Fruit fly (Drosophila melanogaster) whole organism, embryonic: ENCODE results near the gene CG15629.
A peak's percentile ranks its signal among the peaks of the same experiment; 100 is the strongest.

ENCODE experiments used
- Antp ChIP-seq: fragments of 200-800 bp; sonication (Bioruptor generic); optimal IDR thresholded peaks from 3 replicates; lab custom pipeline; 2016; ENCODE audit warnings: missing biosample characterization, missing genetic modification characterization
- Asciz ChIP-seq: fragments of 200-800 bp; sonication (Bioruptor generic); optimal IDR thresholded peaks from 2 replicates; lab custom pipeline; 2017; ENCODE audit warnings: missing biosample characterization, mild to moderate bottlenecking, missing genetic modification characterization, missing genetic modification reagents
- CG10431 ChIP-seq: fragments of 200-800 bp; sonication (Bioruptor generic); optimal IDR thresholded peaks from 3 replicates; lab custom pipeline; 2018; ENCODE audit warnings: missing biosample characterization, mild to moderate bottlenecking, missing genetic modification characterization
- CG10543 ChIP-seq: fragments of 200-800 bp; sonication (Bioruptor generic); optimal IDR thresholded peaks from 3 replicates; lab custom pipeline; 2017; ENCODE audit warnings: missing biosample characterization, mild to moderate bottlenecking, missing genetic modification characterization, moderate library complexity
- CG12155 ChIP-seq: fragments of 200-800 bp; sonication (Bioruptor generic); optimal IDR thresholded peaks from 3 replicates; lab custom pipeline; 2016; ENCODE audit warnings: missing biosample characterization, missing genetic modification characterization
- CG12236 ChIP-seq: fragments of 200-800 bp; sonication (Bioruptor generic); optimal IDR thresholded peaks from 2 replicates; lab custom pipeline; 2016; ENCODE audit warnings: missing biosample characterization, missing genetic modification characterization
- CG15601 ChIP-seq: fragments of 200-800 bp; sonication (Bioruptor generic); optimal IDR thresholded peaks from 3 replicates; lab custom pipeline; 2019; ENCODE audit warnings: missing biosample characterization, mild to moderate bottlenecking, missing genetic modification characterization, moderate library complexity
- CG17328 ChIP-seq: fragments of 200-800 bp; sonication (Bioruptor generic); IDR thresholded peaks from 2 replicates; pipeline ENCODE4 v1.3.6; 2022; ENCODE audit warnings: missing biosample characterization, missing genetic modification characterization
- CG17359 ChIP-seq: fragments of 200-800 bp; sonication (Bioruptor generic); optimal IDR thresholded peaks from 3 replicates; lab custom pipeline; 2018; ENCODE audit warnings: missing biosample characterization, mild to moderate bottlenecking, missing genetic modification characterization, moderate library complexity
- CG17829 ChIP-seq: fragments of 200-800 bp; optimal IDR thresholded peaks from 2 replicates; lab custom pipeline; 2019; ENCODE audit warnings: missing biosample characterization, mild to moderate bottlenecking, missing genetic modification characterization, moderate library complexity
- CG18262 ChIP-seq: fragments of 200-800 bp; optimal IDR thresholded peaks from 3 replicates; lab custom pipeline; 2019; ENCODE audit warnings: missing biosample characterization, mild to moderate bottlenecking, missing genetic modification characterization, moderate library complexity
- CG2712 ChIP-seq: fragments of 200-800 bp; optimal IDR thresholded peaks from 3 replicates; lab custom pipeline; 2019; ENCODE audit warnings: missing biosample characterization, mild to moderate bottlenecking, missing genetic modification characterization, moderate library complexity
- CG2889 ChIP-seq: fragments of 200-800 bp; sonication (Bioruptor generic); IDR thresholded peaks from 3 replicates; pipeline ENCODE4 v1.3.6; 2022; ENCODE audit warnings: missing biosample characterization, missing genetic modification characterization
- CG30431 ChIP-seq: fragments of 200-800 bp; sonication (Bioruptor generic); optimal IDR thresholded peaks from 2 replicates; lab custom pipeline; 2017; ENCODE audit warnings: missing biosample characterization, missing genetic modification characterization
- CG31441 ChIP-seq: fragments of 200-800 bp; sonication (Bioruptor generic); IDR thresholded peaks from 2 replicates; pipeline ENCODE4 v1.3.6; 2022; ENCODE audit warnings: missing biosample characterization, missing genetic modification characterization
- CG33213 ChIP-seq: fragments of 200-800 bp; sonication (Bioruptor generic); optimal IDR thresholded peaks from 3 replicates; lab custom pipeline; 2016; ENCODE audit warnings: missing biosample characterization, missing genetic modification characterization
- CG4328 ChIP-seq: fragments of 200-800 bp; sonication (Bioruptor generic); optimal IDR thresholded peaks from 3 replicates; lab custom pipeline; 2017; ENCODE audit warnings: missing biosample characterization, missing genetic modification reagents, missing genetic modification characterization
- CG4707 ChIP-seq: fragments of 200-800 bp; sonication (Bioruptor generic); optimal IDR thresholded peaks from 2 replicates; lab custom pipeline; 2018; ENCODE audit warnings: missing biosample characterization, mild to moderate bottlenecking, missing genetic modification characterization, moderate library complexity
- CG6272 ChIP-seq: fragments of 200-800 bp; sonication (Bioruptor generic); IDR thresholded peaks from 2 replicates; pipeline ENCODE4 v1.3.6; 2022; ENCODE audit warnings: missing biosample characterization, missing genetic modification characterization
- CG6654 ChIP-seq: fragments of 200-800 bp; sonication (Bioruptor generic); optimal IDR thresholded peaks from 2 replicates; lab custom pipeline; 2017; ENCODE audit warnings: missing biosample characterization, mild to moderate bottlenecking, missing genetic modification characterization
- CG8765 ChIP-seq: fragments of 200-800 bp; sonication (Bioruptor generic); IDR thresholded peaks from 2 replicates; pipeline ENCODE4 v1.3.6; 2022; ENCODE audit warnings: missing biosample characterization, missing genetic modification characterization
- CG9817 ChIP-seq: fragments of 200-800 bp; sonication (Bioruptor generic); optimal IDR thresholded peaks from 2 replicates; lab custom pipeline; 2018; ENCODE audit warnings: missing biosample characterization, mild to moderate bottlenecking, missing genetic modification characterization, moderate library complexity
- Dll ChIP-seq: fragments of 200-800 bp; sonication (Bioruptor generic); IDR thresholded peaks from 4 replicates; pipeline ENCODE4 v1.3.6; 2022; ENCODE audit warnings: missing biosample characterization, missing genetic modification characterization; ENCODE audit not compliant: partially characterized antibody
- Hr3 ChIP-seq: fragments of 200-800 bp; sonication (Bioruptor generic); optimal IDR thresholded peaks from 3 replicates; lab custom pipeline; 2016; ENCODE audit warnings: missing biosample characterization, missing genetic modification characterization
- MBD-R2 ChIP-seq: fragments of 200-800 bp; sonication (Bioruptor generic); IDR thresholded peaks from 2 replicates; pipeline ENCODE4 v1.3.6; 2022; ENCODE audit warnings: missing biosample characterization, missing genetic modification characterization
- MESR4 ChIP-seq: fragments of 200-800 bp; sonication (Bioruptor generic); optimal IDR thresholded peaks from 2 replicates; lab custom pipeline; 2018; ENCODE audit warnings: missing biosample characterization, mild to moderate bottlenecking, missing genetic modification characterization, moderate library complexity
- Med ChIP-seq: fragments of 200-800 bp; sonication (Bioruptor generic); peaks from one replicate; lab custom pipeline; 2016; ENCODE audit warnings: missing biosample characterization, missing genetic modification characterization, mild to moderate bottlenecking, inconsistent platforms, moderate library complexity
- Nf-YC ChIP-seq: fragments of 200-800 bp; optimal IDR thresholded peaks from 3 replicates; lab custom pipeline; 2019; ENCODE audit warnings: missing biosample characterization, mild to moderate bottlenecking, missing genetic modification characterization, moderate library complexity
- Optix ChIP-seq: fragments of 200-800 bp; sonication (Bioruptor generic); IDR thresholded peaks from 3 replicates; pipeline ENCODE4 v1.3.6; 2022; ENCODE audit warnings: missing biosample characterization, missing genetic modification characterization
- Sox100B ChIP-seq: fragments of 200-800 bp; sonication (Bioruptor generic); optimal IDR thresholded peaks from 3 replicates; lab custom pipeline; 2018; ENCODE audit warnings: missing biosample characterization, mild to moderate bottlenecking, missing genetic modification characterization
- Ssrp ChIP-seq: fragments of 200-800 bp; sonication (Bioruptor generic); optimal IDR thresholded peaks from 2 replicates; lab custom pipeline; 2018; ENCODE audit warnings: missing biosample characterization, mild to moderate bottlenecking, missing genetic modification characterization, moderate library complexity
- Xbp1 ChIP-seq: fragments of 200-800 bp; sonication (Bioruptor generic); optimal IDR thresholded peaks from 3 replicates; lab custom pipeline; 2016; ENCODE audit warnings: missing biosample characterization, mild to moderate bottlenecking, missing genetic modification characterization
- chn ChIP-seq: fragments of 200-800 bp; sonication (Bioruptor generic); optimal IDR thresholded peaks from 2 replicates; lab custom pipeline; 2016; ENCODE audit warnings: missing biosample characterization, missing genetic modification characterization
- crp ChIP-seq, 2 experiments: fragments of 200-800 bp; sonication (Bioruptor generic); optimal IDR thresholded peaks; 2 replicates in 1 of 2; 3 replicates in 1 of 2; lab custom pipeline; 2017; ENCODE audit warnings: missing biosample characterization in 2 of 2, missing genetic modification characterization in 2 of 2, mild to moderate bottlenecking in 1 of 2, moderate library complexity in 1 of 2
- dpn ChIP-seq, 2 experiments: fragments of 200-800 bp; sonication (Bioruptor generic); optimal IDR thresholded peaks; 3 replicates each; lab custom pipeline; 2016; ENCODE audit warnings: missing biosample characterization in 2 of 2, missing genetic modification characterization in 2 of 2
- fd96Cb ChIP-seq: fragments of 200-800 bp; sonication (Bioruptor generic); optimal IDR thresholded peaks from 2 replicates; lab custom pipeline; 2018; ENCODE audit warnings: missing biosample characterization, mild to moderate bottlenecking, missing genetic modification characterization, moderate library complexity
- grn ChIP-seq: fragments of 200-800 bp; sonication (Bioruptor generic); optimal IDR thresholded peaks from 3 replicates; lab custom pipeline; 2017; ENCODE audit warnings: missing biosample characterization, missing genetic modification characterization
- gsb-n ChIP-seq: fragments of 200-800 bp; sonication (Bioruptor generic); optimal IDR thresholded peaks from 3 replicates; lab custom pipeline; 2018; ENCODE audit warnings: missing biosample characterization, mild to moderate bottlenecking, missing genetic modification characterization
- hkb ChIP-seq, 2 experiments: fragments of 200-800 bp in 1 of 2; fragments of >200 bp in 1 of 2; sonication (Bioruptor generic) in 1 of 2; IDR thresholded peaks in 1 of 2; optimal IDR thresholded peaks in 1 of 2; 2 replicates each; pipeline versions ENCODE4 v1.3.6 to Lab custom; 2017 to 2022; ENCODE audit warnings: missing biosample characterization in 1 of 2, missing genetic modification characterization in 1 of 2
- lov ChIP-seq, 2 experiments: fragments of 200-800 bp in 1 of 2; fragments of >200 bp in 1 of 2; sonication (Bioruptor generic) in 1 of 2; IDR thresholded peaks in 1 of 2; optimal IDR thresholded peaks in 1 of 2; 2 replicates in 1 of 2; 3 replicates in 1 of 2; pipeline versions ENCODE4 v1.3.6 to Lab custom; 2017 to 2022; ENCODE audit warnings: missing biosample characterization in 1 of 2, missing genetic modification characterization in 1 of 2
- peb ChIP-seq: fragments of 200-800 bp; sonication (Bioruptor generic); IDR thresholded peaks from 2 replicates; pipeline ENCODE4 v1.3.6; 2022; ENCODE audit warnings: missing biosample characterization, missing genetic modification characterization
- ssp ChIP-seq: fragments of 200-800 bp; sonication (Bioruptor generic); IDR thresholded peaks from 2 replicates; pipeline ENCODE4 v1.3.6; 2022; ENCODE audit warnings: missing biosample characterization, missing genetic modification characterization
- stc ChIP-seq: fragments of 200-800 bp; sonication (Bioruptor generic); IDR thresholded peaks from 2 replicates; pipeline ENCODE4 v1.3.6; 2022; ENCODE audit warnings: missing biosample characterization, missing genetic modification characterization
- tio ChIP-seq: fragments of 200-800 bp; sonication (Bioruptor generic); optimal IDR thresholded peaks from 2 replicates; lab custom pipeline; 2017; ENCODE audit warnings: missing biosample characterization, missing genetic modification characterization, inconsistent platforms
- tll ChIP-seq, 2 experiments: fragments of 200-800 bp in 1 of 2; fragments of >200 bp in 1 of 2; sonication (Bioruptor generic) in 1 of 2; optimal IDR thresholded peaks; 2 replicates each; lab custom pipeline; 2017 to 2019; ENCODE audit warnings: missing biosample characterization in 2 of 2, missing genetic modification characterization in 2 of 2, mild to moderate bottlenecking in 1 of 2, moderate library complexity in 1 of 2
- tup ChIP-seq: fragments of 200-800 bp; sonication (Bioruptor generic); optimal IDR thresholded peaks from 2 replicates; lab custom pipeline; 2016; ENCODE audit warnings: missing biosample characterization, mild to moderate bottlenecking, missing genetic modification characterization, moderate library complexity
- zfh2 ChIP-seq: fragments of 200-800 bp; sonication (Bioruptor generic); optimal IDR thresholded peaks from 2 replicates; lab custom pipeline; 2016; ENCODE audit warnings: missing biosample characterization, missing genetic modification characterization

Gene CG15629

dm6 chr2L:4820448-4821318 is 7.9 kb downstream of the CG15629 start (continued):
- TF ChIP-seq MESR4 (GFP tag; lab: Kevin White, UChicago): no peak
- TF ChIP-seq Hr3 (GFP tag; lab: Kevin White, UChicago): peak; percentile 50
- peak; percentile 8 for TF ChIP-seq CG12155 (GFP tag; lab: Kevin White, UChicago)
- TF ChIP-seq grn (GFP tag; lab: Kevin White, UChicago): no peak
- TF ChIP-seq tup (GFP tag; lab: Kevin White, UChicago): no peak
- TF ChIP-seq tio (GFP tag; lab: Kevin White, UChicago): peak; percentile 69
- peak; percentile 63 for TF ChIP-seq CG17829 (tag; lab: Kevin White, UChicago)
- peak; percentile 19 for TF ChIP-seq CG6654 (GFP tag; lab: Kevin White, UChicago)
- no peak for TF ChIP-seq CG18262
- no peak for TF ChIP-seq CG15601 (tag; lab: Kevin White, UChicago)
- peak; percentile 42 for TF ChIP-seq CG17328 (GFP tag; lab: Robert Waterston, UW)
- TF ChIP-seq CG10431 (GFP tag; lab: Kevin White, UChicago): peak; percentile 2
- TF ChIP-seq Optix (GFP tag; lab: Robert Waterston, UW): no peak
- TF ChIP-seq gsb-n (tag; lab: Kevin White, UChicago): no peak
- TF ChIP-seq CG17359 (tag; lab: Kevin White, UChicago): peak; percentile 1
- TF ChIP-seq Xbp1 (GFP tag; lab: Kevin White, UChicago): peak; percentile 43
- TF ChIP-seq CG31441 (GFP tag; lab: Robert Waterston, UW): peak; percentile 67; the same call in 1 of the 2 replicates
- TF ChIP-seq MBD-R2 (GFP tag; lab: Robert Waterston, UW): no peak
- no peak for TF ChIP-seq Sox100B (GFP tag; lab: Kevin White, UChicago)
- TF ChIP-seq Dll (GFP tag; lab: Robert Waterston, UW): no peak
- TF ChIP-seq lov (optimal IDR thresholded peaks at IDR 0.05; lab: Kevin White, UChicago): no peak
- 0 out of 3 replicates have a peak, but pooled peaks have one; percentile 19 for TF ChIP-seq lov (GFP tag; IDR thresholded peaks at IDR 0.05; lab: Robert Waterston, UW)
- TF ChIP-seq Med (GFP tag; lab: Kevin White, UChicago): peak; percentile 25
- no peak for TF ChIP-seq Asciz (GFP tag; lab: Kevin White, UChicago)
- TF ChIP-seq CG8765 (GFP tag; lab: Robert Waterston, UW): no peak
- TF ChIP-seq CG9817: peak; percentile 12
- no peak; the same call in 1 of the 2 replicates for TF ChIP-seq ssp (GFP tag; lab: Robert Waterston, UW)
- TF ChIP-seq CG2712 (tag; lab: Kevin White, UChicago): peak; percentile 74
- TF ChIP-seq CG30431: peak; percentile 26
- TF ChIP-seq CG4328: peak; percentile 49
- TF ChIP-seq stc: 0 out of 2 replicates have a peak, but pooled peaks have one; percentile 7
- TF ChIP-seq CG2889: 0 out of 3 replicates have a peak, but pooled peaks have one; percentile 4
- peak; percentile 61 for TF ChIP-seq Ssrp (tag; lab: Kevin White, UChicago)
- TF ChIP-seq CG4707 (GFP tag; lab: Kevin White, UChicago): no peak
- TF ChIP-seq fd96Cb (tag; lab: Kevin White, UChicago): peak; percentile 20
- TF ChIP-seq crp (GFP tag; optimal IDR thresholded peaks at IDR 0.05; lab: Kevin White, UChicago): no peak
- no peak for TF ChIP-seq CG33213
- peak; percentile 18 for TF ChIP-seq chn (GFP tag; lab: Kevin White, UChicago)
- no peak for TF ChIP-seq Antp
- TF ChIP-seq zfh2: peak; percentile 17
- TF ChIP-seq tll (GFP tag; optimal IDR thresholded peaks at IDR 0.05; lab: Kevin White, UChicago): peak; percentile 34 to 60
- TF ChIP-seq peb (GFP tag; lab: Robert Waterston, UW): peak; percentile 66
- no peak for TF ChIP-seq hkb (optimal IDR thresholded peaks at IDR 0.05; lab: Kevin White, UChicago)
- TF ChIP-seq hkb (GFP tag; IDR thresholded peaks at IDR 0.05; lab: Robert Waterston, UW): peak; percentile 6
- peak in 1 of 2 experiments; percentile 40 for TF ChIP-seq dpn (GFP tag; optimal IDR thresholded peaks at IDR 0.05; lab: Kevin White, UChicago)
- 0 out of 2 replicates have a peak, but pooled peaks have one; percentile 9 for TF ChIP-seq CG6272 (GFP tag; lab: Robert Waterston, UW)
- no peak for TF ChIP-seq CG12236 (GFP tag; lab: Kevin White, UChicago)
- TF ChIP-seq CG10543 (GFP tag; lab: Kevin White, UChicago): peak; percentile 34
- TF ChIP-seq Nf-YC (tag; lab: Kevin White, UChicago): peak; percentile 59
